Fruit fly (Drosophila melanogaster): ENCODE results near the gene Alp13.

DNA sequence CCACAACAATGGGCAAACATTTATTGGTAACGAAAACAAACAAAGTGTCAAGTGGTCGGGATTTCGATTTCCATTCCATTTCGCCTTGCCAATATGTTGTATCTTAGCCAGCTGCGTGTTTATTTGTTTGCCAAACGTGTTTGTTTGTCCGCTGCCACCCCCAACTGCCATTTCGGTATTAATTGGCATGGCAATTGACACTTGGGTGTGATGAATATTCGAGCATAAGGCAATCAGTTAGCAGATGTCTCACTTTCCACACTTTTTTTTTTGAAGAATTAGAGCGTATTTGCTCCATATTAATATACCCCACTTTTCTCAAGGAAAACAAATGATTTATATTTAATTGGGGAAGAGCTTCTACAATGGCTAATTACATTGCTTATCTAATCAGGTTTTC, 43.7 kb downstream of the Alp13 start:
- TF ChIP-seq usp (GFP tag; optimal IDR thresholded peaks at IDR 0.05) (no peak), pan (optimal IDR thresholded peaks at IDR 0.05) (no peak)

Measured in whole organism.